Worm (Caenorhabditis elegans) whole organism, young adult: ENCODE results near the gene M01H9.4.
A peak's percentile ranks its signal among the peaks of the same experiment; 100 is the strongest.

Experiments
- B0336.3 ChIP-seq: fragments of 200-800 bp; sonication (Bioruptor generic); IDR thresholded peaks from 2 replicates; pipeline ENCODE4 v1.3.6; 2022; ENCODE audit warnings: missing genetic modification characterization, missing compliant biosample characterization
- C17E4.6 ChIP-seq: fragments of 200-800 bp; sonication (Bioruptor generic); IDR thresholded peaks from 2 replicates; pipeline ENCODE4 v1.3.6; 2022; ENCODE audit warnings: missing genetic modification reagents, missing genetic modification characterization, missing compliant biosample characterization
- F23B12.7 ChIP-seq: sonication (generic microtip); optimal IDR thresholded peaks from 2 replicates; lab custom pipeline; 2017; ENCODE audit warnings: missing genetic modification characterization, mild to moderate bottlenecking, missing compliant biosample characterization, antibody characterized with exemption, moderate library complexity; ENCODE audit not compliant: insufficient read depth
- F33H1.4 ChIP-seq: fragments of 200-800 bp; sonication (Bioruptor generic); IDR thresholded peaks from 2 replicates; pipeline ENCODE4 v1.3.6; 2022; ENCODE audit warnings: missing genetic modification reagents, missing genetic modification characterization, missing compliant biosample characterization
- F49E8.2 ChIP-seq: sonication (generic microtip); optimal IDR thresholded peaks from 3 replicates; lab custom pipeline; 2017; ENCODE audit warnings: missing genetic modification characterization, mild to moderate bottlenecking, missing compliant biosample characterization, antibody characterized with exemption, moderate library complexity; ENCODE audit not compliant: insufficient read depth
- Y53F4B.3 ChIP-seq: fragments of 200-800 bp; sonication (Bioruptor generic); IDR thresholded peaks from 2 replicates; pipeline ENCODE4 v1.3.6; 2022; ENCODE audit warnings: missing genetic modification reagents, missing genetic modification characterization, missing compliant biosample characterization
- Y53G8AR.9 ChIP-seq: fragments of 200-800 bp; sonication (Bioruptor generic); conservative IDR thresholded peaks from 2 replicates; pipeline ENCODE4 v1.3.6; 2022; ENCODE audit warnings: missing genetic modification reagents, missing genetic modification characterization, missing compliant biosample characterization
- Y79H2A.3 ChIP-seq: fragments of 200-800 bp; sonication (Bioruptor generic); conservative IDR thresholded peaks from 2 replicates; pipeline ENCODE4 v1.3.6; 2022; ENCODE audit warnings: missing genetic modification reagents, missing genetic modification characterization, missing compliant biosample characterization
- akir-1 ChIP-seq: fragments of 200-800 bp; sonication (Bioruptor generic); optimal IDR thresholded peaks from 2 replicates; lab custom pipeline; 2018; ENCODE audit warnings: mild to moderate bottlenecking, missing genetic modification characterization, moderate library complexity, missing compliant biosample characterization
- aptf-2 ChIP-seq: fragments of 200-800 bp; sonication (Bioruptor generic); conservative IDR thresholded peaks from 2 replicates; pipeline ENCODE4 v1.3.6; 2022; ENCODE audit warnings: missing genetic modification reagents, missing genetic modification characterization, missing compliant biosample characterization
- atf-7 ChIP-seq: sonication (generic microtip); optimal IDR thresholded peaks from 2 replicates; lab custom pipeline; 2017; ENCODE audit warnings: mild to moderate bottlenecking, missing genetic modification characterization, missing compliant biosample characterization
- attf-5 ChIP-seq: fragments of 200-800 bp; sonication (Bioruptor generic); optimal IDR thresholded peaks from 2 replicates; lab custom pipeline; 2018; ENCODE audit warnings: mild to moderate bottlenecking, missing genetic modification characterization, missing compliant biosample characterization
- attf-6 ChIP-seq: fragments of 200-800 bp; sonication (Bioruptor generic); IDR thresholded peaks from 2 replicates; pipeline ENCODE4 v1.3.6; 2022; ENCODE audit warnings: missing genetic modification reagents, missing genetic modification characterization, missing compliant biosample characterization
- cebp-1 ChIP-seq, 2 experiments: fragments of 200-800 bp in 1 of 2; sonication (Bioruptor generic) in 1 of 2; sonication (generic microtip) in 1 of 2; IDR thresholded peaks in 1 of 2; optimal IDR thresholded peaks in 1 of 2; 2 replicates each; pipeline versions ENCODE4 v1.3.6 to Lab custom; 2017 to 2022; ENCODE audit warnings: missing compliant biosample characterization in 2 of 2, missing genetic modification characterization in 2 of 2, mild to moderate bottlenecking in 1 of 2, missing genetic modification reagents in 1 of 2, moderate library complexity in 1 of 2
- ceh-100 ChIP-seq: fragments of 200-800 bp; sonication (Bioruptor generic); IDR thresholded peaks from 2 replicates; pipeline ENCODE4 v1.3.6; 2022; ENCODE audit warnings: missing genetic modification reagents, missing genetic modification characterization, missing compliant biosample characterization
- ceh-27 ChIP-seq: fragments of 200-800 bp; sonication (Bioruptor generic); optimal IDR thresholded peaks from 2 replicates; lab custom pipeline; 2018; ENCODE audit warnings: mild to moderate bottlenecking, missing genetic modification characterization, moderate library complexity, missing compliant biosample characterization
- ceh-40 ChIP-seq: fragments of 200-800 bp; sonication (Bioruptor generic); IDR thresholded peaks from 2 replicates; pipeline ENCODE4 v1.3.6; 2022; ENCODE audit warnings: missing genetic modification characterization, missing compliant biosample characterization
- ceh-58 ChIP-seq: fragments of 200-800 bp; sonication (Bioruptor generic); IDR thresholded peaks from 2 replicates; pipeline ENCODE4 v1.3.6; 2022; ENCODE audit warnings: missing genetic modification characterization, missing compliant biosample characterization
- chd-7 ChIP-seq: sonication (generic microtip); optimal IDR thresholded peaks from 2 replicates; lab custom pipeline; 2016; ENCODE audit warnings: mild to moderate bottlenecking, missing genetic modification characterization, moderate library complexity, missing compliant biosample characterization
- die-1 ChIP-seq: sonication (generic microtip); optimal IDR thresholded peaks from 2 replicates; lab custom pipeline; 2016; ENCODE audit warnings: missing genotype, mild to moderate bottlenecking, missing genetic modification characterization, missing compliant biosample characterization
- efl-1 ChIP-seq: fragments of 150-350 bp; optimal IDR thresholded peaks from 2 replicates; lab custom pipeline; 2014; ENCODE audit warnings: missing biosample characterization, missing genetic modification reagents, missing genetic modification characterization
- ekl-4 ChIP-seq: fragments of 200-800 bp; sonication (Bioruptor generic); IDR thresholded peaks from 2 replicates; pipeline ENCODE4 v1.3.6; 2022; ENCODE audit warnings: missing genetic modification reagents, missing genetic modification characterization, missing compliant biosample characterization
- hmg-1.2 ChIP-seq: fragments of 200-800 bp; sonication (Bioruptor generic); IDR thresholded peaks from 2 replicates; pipeline ENCODE4 v1.3.6; 2022; ENCODE audit warnings: missing genetic modification reagents, missing genetic modification characterization, missing compliant biosample characterization
- hrde-1 ChIP-seq: sonication (generic microtip); optimal IDR thresholded peaks from 2 replicates; lab custom pipeline; 2016; ENCODE audit warnings: missing genetic modification characterization, mild to moderate bottlenecking, missing compliant biosample characterization, moderate library complexity, missing genotype, missing genetic modification reagents, borderline replicate concordance
- lin-26 ChIP-seq: fragments of 200-800 bp; sonication (Bioruptor generic); IDR thresholded peaks from 2 replicates; pipeline ENCODE4 v1.3.6; 2022; ENCODE audit warnings: missing genetic modification reagents, missing genetic modification characterization, missing compliant biosample characterization
- lin-54 ChIP-seq: fragments of 200-800 bp; sonication (Bioruptor generic); optimal IDR thresholded peaks from 2 replicates; lab custom pipeline; 2018; ENCODE audit warnings: mild to moderate bottlenecking, missing genetic modification characterization, missing compliant biosample characterization
- lsl-1 ChIP-seq: fragments of 200-800 bp; sonication (Bioruptor generic); optimal IDR thresholded peaks from 2 replicates; lab custom pipeline; 2018; ENCODE audit warnings: mild to moderate bottlenecking, missing genetic modification characterization, moderate library complexity, missing compliant biosample characterization
- madf-3 ChIP-seq: fragments of 200-800 bp; sonication (Bioruptor generic); IDR thresholded peaks from 2 replicates; pipeline ENCODE4 v1.3.6; 2022; ENCODE audit warnings: missing genetic modification reagents, missing genetic modification characterization, missing compliant biosample characterization
- madf-6 ChIP-seq: fragments of 200-800 bp; sonication (Bioruptor generic); IDR thresholded peaks from 2 replicates; pipeline ENCODE4 v1.3.6; 2022; ENCODE audit warnings: missing genetic modification reagents, missing genetic modification characterization, missing compliant biosample characterization
- nfya-1 ChIP-seq: sonication (generic microtip); optimal IDR thresholded peaks from 2 replicates; lab custom pipeline; 2017; ENCODE audit warnings: antibody characterized with exemption, missing compliant biosample characterization, missing genetic modification characterization, borderline replicate concordance; ENCODE audit not compliant: insufficient read depth
- nfyb-1 ChIP-seq: fragments of 200-800 bp; sonication (Bioruptor generic); IDR thresholded peaks from 2 replicates; pipeline ENCODE4 v1.3.6; 2022; ENCODE audit warnings: missing genetic modification reagents, missing genetic modification characterization, missing compliant biosample characterization
- pbrm-1 ChIP-seq: fragments of 200-800 bp; sonication (Bioruptor generic); IDR thresholded peaks from 2 replicates; pipeline ENCODE4 v1.3.6; 2022; ENCODE audit warnings: missing genetic modification reagents, missing genetic modification characterization, missing compliant biosample characterization
- rcor-1 ChIP-seq: fragments of 200-800 bp; sonication (Bioruptor generic); IDR thresholded peaks from 2 replicates; pipeline ENCODE4 v1.3.6; 2022; ENCODE audit warnings: missing genetic modification reagents, missing genetic modification characterization, missing compliant biosample characterization
- repo-1 ChIP-seq: sonication (generic microtip); optimal IDR thresholded peaks from 2 replicates; lab custom pipeline; 2017; ENCODE audit warnings: mild to moderate bottlenecking, missing genetic modification characterization, missing compliant biosample characterization
- sea-2 ChIP-seq: fragments of 200-800 bp; sonication (Bioruptor generic); IDR thresholded peaks from 2 replicates; pipeline ENCODE4 v1.3.6; 2022; ENCODE audit warnings: missing genetic modification characterization, missing compliant biosample characterization
- snpc-1.3 ChIP-seq: sonication (generic microtip); optimal IDR thresholded peaks from 2 replicates; lab custom pipeline; 2017; ENCODE audit warnings: missing genetic modification characterization, mild to moderate bottlenecking, missing compliant biosample characterization, antibody characterized with exemption, moderate library complexity, missing genotype, missing genetic modification reagents; ENCODE audit not compliant: insufficient read depth
- snpc-3.4 ChIP-seq: sonication (generic microtip); optimal IDR thresholded peaks from 2 replicates; lab custom pipeline; 2017; ENCODE audit warnings: missing genetic modification characterization, mild to moderate bottlenecking, missing compliant biosample characterization, antibody characterized with exemption, moderate library complexity, missing genotype, missing genetic modification reagents
- snpc-4 ChIP-seq, 5 experiments: fragments of 150-350 bp in 1 of 5; sonication (generic microtip) in 4 of 5; optimal IDR thresholded peaks; 2 replicates each; lab custom pipeline; 2014 to 2018; ENCODE audit warnings: missing genetic modification characterization in 5 of 5, missing biosample characterization in 3 of 5, antibody characterized with exemption in 2 of 5, mild to moderate bottlenecking in 2 of 5, missing compliant biosample characterization in 2 of 5, missing genotype in 2 of 5, moderate library complexity in 2 of 5, missing genetic modification reagents in 1 of 5
- sptf-2 ChIP-seq: fragments of 200-800 bp; sonication (Bioruptor generic); optimal IDR thresholded peaks from 2 replicates; lab custom pipeline; 2018; ENCODE audit warnings: mild to moderate bottlenecking, missing genetic modification characterization, missing compliant biosample characterization
- tbp1 ChIP-seq: fragments of 200-800 bp; sonication (Bioruptor generic); optimal IDR thresholded peaks from 2 replicates; lab custom pipeline; 2018; ENCODE audit warnings: mild to moderate bottlenecking, missing genetic modification characterization, missing compliant biosample characterization
- tbx-9 ChIP-seq: sonication (generic microtip); optimal IDR thresholded peaks from 2 replicates; lab custom pipeline; 2016; ENCODE audit warnings: borderline replicate concordance, missing genetic modification characterization, inconsistent platforms, missing compliant biosample characterization
- tlf-1 ChIP-seq: fragments of 200-800 bp; sonication (Bioruptor generic); optimal IDR thresholded peaks from 2 replicates; lab custom pipeline; 2018; ENCODE audit warnings: mild to moderate bottlenecking, missing genetic modification characterization, missing compliant biosample characterization
- unc-62 ChIP-seq: fragments of 150-350 bp; optimal IDR thresholded peaks from 2 replicates; lab custom pipeline; 2014; ENCODE audit warnings: missing biosample characterization, missing genetic modification reagents, missing genetic modification characterization
- zim-3 ChIP-seq: sonication (generic microtip); optimal IDR thresholded peaks from 2 replicates; lab custom pipeline; 2017; ENCODE audit warnings: mild to moderate bottlenecking, missing genetic modification characterization, moderate library complexity, missing compliant biosample characterization
- ztf-25 ChIP-seq: fragments of 200-800 bp; sonication (Bioruptor generic); IDR thresholded peaks from 2 replicates; pipeline ENCODE4 v1.3.6; 2022; ENCODE audit warnings: missing genetic modification reagents, missing genetic modification characterization, missing compliant biosample characterization

M01H9.4 gene

ce11 chrIV:4446884-4447283, 35.8 kb downstream of the M01H9.4 start:
- no peak for TF ChIP-seq nfya-1 (tag; lab: Kevin White, UChicago)
- TF ChIP-seq snpc-4 (GFP tag; optimal IDR thresholded peaks at IDR 0.05; lab: Kevin White, UChicago) = no peak
- peak in 1 of 4 experiments; percentile 17 for TF ChIP-seq snpc-4 (tag; optimal IDR thresholded peaks at IDR 0.05; lab: Kevin White, UChicago)
- no peak for TF ChIP-seq chd-7 (tag; lab: Kevin White, UChicago)
- peak; percentile 20 for TF ChIP-seq F49E8.2 (tag; lab: Kevin White, UChicago)
- 0 out of 2 replicates have a peak, but pooled peaks have one; percentile 19 for TF ChIP-seq ekl-4
- TF ChIP-seq ceh-27 (GFP tag; lab: Kevin White, UChicago) = no peak
- peak; percentile 74 for TF ChIP-seq madf-6 (GFP tag; lab: Robert Waterston, UW)
- peak; percentile 71; the same call in 1 of the 2 replicates for TF ChIP-seq lin-26 (GFP tag; lab: Robert Waterston, UW)
- TF ChIP-seq aptf-2 = no peak
- no peak for TF ChIP-seq F23B12.7 (tag; lab: Kevin White, UChicago)
- TF ChIP-seq atf-7 = no peak
- no peak for TF ChIP-seq tlf-1 (GFP tag; lab: Kevin White, UChicago)
- TF ChIP-seq Y79H2A.3 (GFP tag; lab: Robert Waterston, UW) = peak; percentile 74; the same call in 1 of the 2 replicates
- no peak for TF ChIP-seq zim-3 (tag; lab: Kevin White, UChicago)
- TF ChIP-seq C17E4.6 = 0 out of 2 replicates have a peak, but pooled peaks have one; percentile 61
- TF ChIP-seq attf-5 (GFP tag; lab: Kevin White, UChicago) = peak; percentile 1
- TF ChIP-seq unc-62 (GFP tag; lab: Kevin White, UChicago) = no peak
- TF ChIP-seq rcor-1 (GFP tag; lab: Robert Waterston, UW) = peak; percentile 48; the same call in 1 of the 2 replicates
- TF ChIP-seq ceh-40 (GFP tag; lab: Robert Waterston, UW) = 0 out of 2 replicates have a peak, but pooled peaks have one; percentile 31
- no peak for TF ChIP-seq ztf-25 (GFP tag; lab: Robert Waterston, UW)
- peak; percentile 52 for TF ChIP-seq hmg-1.2
- TF ChIP-seq ceh-100 (GFP tag; lab: Robert Waterston, UW) = peak; percentile 39
- TF ChIP-seq ceh-58 (GFP tag; lab: Robert Waterston, UW) = 0 out of 2 replicates have a peak, but pooled peaks have one; percentile 41
- TF ChIP-seq Y53F4B.3 (GFP tag; lab: Robert Waterston, UW) = 0 out of 2 replicates have a peak, but pooled peaks have one; percentile 13
- TF ChIP-seq cebp-1 (GFP tag; IDR thresholded peaks at IDR 0.05; lab: Robert Waterston, UW) = no peak
- no peak for TF ChIP-seq cebp-1 (tag; optimal IDR thresholded peaks at IDR 0.05; lab: Kevin White, UChicago)
- peak; percentile 63 for TF ChIP-seq attf-6 (GFP tag; lab: Robert Waterston, UW)
- peak; percentile 12 for TF ChIP-seq lsl-1 (GFP tag; lab: Kevin White, UChicago)
- no peak for TF ChIP-seq sea-2 (GFP tag; lab: Robert Waterston, UW)
- no peak for TF ChIP-seq die-1 (tag; lab: Kevin White, UChicago)
- peak; percentile 29 for TF ChIP-seq lin-54 (GFP tag; lab: Kevin White, UChicago)
- TF ChIP-seq tbx-9 (tag; lab: Kevin White, UChicago) = no peak
- peak; percentile 13 for TF ChIP-seq tbp1 (GFP tag; lab: Kevin White, UChicago)
- TF ChIP-seq nfyb-1 = 0 out of 2 replicates have a peak, but pooled peaks have one; percentile 15
- TF ChIP-seq sptf-2 (GFP tag; lab: Kevin White, UChicago) = no peak
- peak; percentile 81 for TF ChIP-seq Y53G8AR.9 (GFP tag; lab: Robert Waterston, UW)
- peak; percentile 63; the same call in 1 of the 2 replicates for TF ChIP-seq pbrm-1 (GFP tag; lab: Robert Waterston, UW)
- peak; percentile 13 for TF ChIP-seq hrde-1
- TF ChIP-seq F33H1.4 (GFP tag; lab: Robert Waterston, UW) = peak; percentile 40
- TF ChIP-seq efl-1 (GFP tag; lab: Kevin White, UChicago) = peak; percentile 3
- TF ChIP-seq snpc-3.4 = peak; percentile 35
- 0 out of 2 replicates have a peak, but pooled peaks have one; percentile 56 for TF ChIP-seq madf-3 (GFP tag; lab: Robert Waterston, UW)
- TF ChIP-seq akir-1 (GFP tag; lab: Kevin White, UChicago) = no peak
- TF ChIP-seq B0336.3 (GFP tag; lab: Robert Waterston, UW) = peak; percentile 52; the same call in 1 of the 2 replicates
- no peak for TF ChIP-seq repo-1 (tag; lab: Kevin White, UChicago)
- TF ChIP-seq snpc-1.3 (tag; lab: Kevin White, UChicago) = peak; percentile 39
